Worm (Caenorhabditis elegans): Measurements from ENCODE around the gene rheb-1.

The rheb-1 gene

ce11 chrIII:9443417-9444027 lies 12.3 kb downstream of the rheb-1 start, which contains the start of gene pir-2 (continued):
- TF ChIP-seq fkh-10 (GFP tag; optimal IDR thresholded peaks at IDR 0.05): peak; percentile 65
- TF ChIP-seq lir-3 (tag; optimal IDR thresholded peaks at IDR 0.05; ENCODE audit: poor library complexity): peak; percentile 50
- no peak for TF ChIP-seq unc-30 (tag; optimal IDR thresholded peaks at IDR 0.05)
- peak; percentile 64; the same call in 1 of the 2 replicates for TF ChIP-seq ceh-88 (GFP tag; IDR thresholded peaks at IDR 0.05)
- no peak for TF ChIP-seq ama-1 (optimal IDR thresholded peaks at IDR 0.05)
- TF ChIP-seq nhr-90 (tag; optimal IDR thresholded peaks at IDR 0.05; ENCODE audit: poor library complexity): peak; percentile 70
- TF ChIP-seq skn-1 (tag; optimal IDR thresholded peaks at IDR 0.05): peak; percentile 92
- peak; percentile 97 for TF ChIP-seq lin-35 (GFP tag; optimal IDR thresholded peaks at IDR 0.05)
- peak; percentile 30 for TF ChIP-seq mef-2 (tag; optimal IDR thresholded peaks at IDR 0.05)
- TF ChIP-seq unc-62 (GFP tag; optimal IDR thresholded peaks at IDR 0.05): no peak
- peak; percentile 85 for TF ChIP-seq ztf-4 (tag; optimal IDR thresholded peaks at IDR 0.05)
- peak; percentile 21 for TF ChIP-seq sup-37 (GFP tag; optimal IDR thresholded peaks at IDR 0.05)
- peak; percentile 92 to 96 for TF ChIP-seq lsy-2 (tag; optimal IDR thresholded peaks at IDR 0.05)
- TF ChIP-seq pax-3 (tag; optimal IDR thresholded peaks at IDR 0.05): no peak
- peak; percentile 88 for TF ChIP-seq lin-14 (GFP tag; optimal IDR thresholded peaks at IDR 0.05)
- peak; percentile 48 for TF ChIP-seq zip-4 (GFP tag; optimal IDR thresholded peaks at IDR 0.05)
- no peak for TF ChIP-seq ceh-63 (GFP tag; optimal IDR thresholded peaks at IDR 0.05)
- peak; percentile 75 for TF ChIP-seq nhr-77 (tag; optimal IDR thresholded peaks at IDR 0.05)
- peak; percentile 80 for TF ChIP-seq fkh-8 (tag; optimal IDR thresholded peaks at IDR 0.05)
- TF ChIP-seq ztf-11 (tag; optimal IDR thresholded peaks at IDR 0.05): peak in 1 of 2 experiments; percentile 57
- TF ChIP-seq isw-1 (GFP tag; IDR thresholded peaks at IDR 0.05): peak; percentile 86
- TF ChIP-seq nhr-237 (tag; optimal IDR thresholded peaks at IDR 0.05): peak; percentile 41
- TF ChIP-seq lin-15B (tag; optimal IDR thresholded peaks at IDR 0.05): peak; percentile 76
- TF ChIP-seq nhr-76 (tag; optimal IDR thresholded peaks at IDR 0.05): no peak
- TF ChIP-seq grh-1 (GFP tag; IDR thresholded peaks at IDR 0.05): peak; percentile 58
- peak; percentile 85 for TF ChIP-seq nhr-19 (GFP tag; conservative IDR thresholded peaks at IDR 0.05)
- no peak for TF ChIP-seq ces-1 (GFP tag; optimal IDR thresholded peaks at IDR 0.05)
- TF ChIP-seq mep-1 (tag; optimal IDR thresholded peaks at IDR 0.05): peak; percentile 89
- TF ChIP-seq nhr-11 (tag; optimal IDR thresholded peaks at IDR 0.05): peak; percentile 25
- peak; percentile 47 for TF ChIP-seq aha-1 (tag; optimal IDR thresholded peaks at IDR 0.05)
- TF ChIP-seq snpc-4 (tag; optimal IDR thresholded peaks at IDR 0.05): peak; percentile 76
- peak; percentile 77 for TF ChIP-seq lin-13 (GFP tag; optimal IDR thresholded peaks at IDR 0.05)
- peak; percentile 85 for TF ChIP-seq unc-86 (tag; optimal IDR thresholded peaks at IDR 0.05)
- peak in 1 of 6 experiments; percentile 43 for TF ChIP-seq elt-3 (tag; optimal IDR thresholded peaks at IDR 0.05)
- peak; percentile 88 for TF ChIP-seq swsn-7 (tag; optimal IDR thresholded peaks at IDR 0.05)
- peak; percentile 93 to 94 (median 94) for TF ChIP-seq dpl-1 (GFP tag; optimal IDR thresholded peaks at IDR 0.05)
- no peak for TF ChIP-seq pqm-1 (tag; optimal IDR thresholded peaks at IDR 0.05)
- no peak; the same call in 1 of the 2 replicates for TF ChIP-seq unc-98 (GFP tag; IDR thresholded peaks at IDR 0.05)
- peak; percentile 91 for TF ChIP-seq nhr-71 (tag; optimal IDR thresholded peaks at IDR 0.05)
- peak in 1 of 2 experiments; percentile 65 for TF ChIP-seq mdl-1 (tag; optimal IDR thresholded peaks at IDR 0.05)

DNA sequence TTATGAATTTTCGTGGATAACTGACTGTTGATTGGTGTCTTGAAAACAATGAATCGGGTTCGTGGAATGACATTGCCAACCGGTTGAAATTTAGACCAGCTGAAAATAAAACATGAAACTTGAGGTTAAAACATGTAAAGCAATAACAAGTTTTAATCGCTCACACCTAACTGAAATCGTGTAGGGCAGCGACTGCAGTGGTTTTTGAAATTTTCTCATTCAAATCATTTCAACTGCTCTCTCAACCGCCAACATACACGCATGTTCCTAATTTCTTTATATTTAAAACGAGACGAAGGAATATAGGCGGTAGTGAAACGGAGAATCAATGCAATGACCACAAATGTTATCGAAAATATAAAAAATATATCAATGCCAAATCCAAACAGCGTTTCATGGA lies 13.0 kb downstream of the rheb-1 start:
- peak; percentile 36 for TF ChIP-seq ama-1 (optimal IDR thresholded peaks at IDR 0.05)
- no peak for TF ChIP-seq irx-1 (tag; optimal IDR thresholded peaks at IDR 0.05)
- no peak for TF ChIP-seq egl-13 (tag; optimal IDR thresholded peaks at IDR 0.05)
- no peak for TF ChIP-seq ztf-11 (tag; optimal IDR thresholded peaks at IDR 0.05)
- TF ChIP-seq efl-3 (GFP tag; optimal IDR thresholded peaks at IDR 0.05): no peak
- no peak for TF ChIP-seq pqm-1 (tag; optimal IDR thresholded peaks at IDR 0.05)
- TF ChIP-seq dpl-1 (GFP tag; optimal IDR thresholded peaks at IDR 0.05): no peak
- TF ChIP-seq nhr-90 (tag; optimal IDR thresholded peaks at IDR 0.05; ENCODE audit: poor library complexity): no peak
